Worm (Caenorhabditis elegans): ENCODE data around the gene mrpl-45.

mrpl-45 gene

DNA sequence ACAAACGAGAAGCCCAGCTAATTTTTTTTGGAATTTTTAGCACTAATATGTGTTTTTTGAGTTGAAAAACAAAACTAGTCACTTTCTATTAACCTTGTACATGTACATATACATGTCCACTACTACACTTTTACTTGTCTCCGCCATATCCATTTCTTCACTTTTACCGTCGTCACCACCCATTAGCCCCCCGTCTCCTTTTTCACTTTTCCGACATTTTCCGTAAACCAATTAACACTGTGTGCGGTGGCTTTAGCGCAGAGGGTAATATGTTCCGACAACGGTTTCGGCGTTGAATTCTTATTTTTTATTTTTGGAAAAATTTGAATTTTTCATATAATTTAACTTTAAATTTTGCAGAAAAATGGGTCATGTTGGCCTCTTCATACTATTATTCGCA is 50.1 kb downstream of the mrpl-45 start, which contains the start of gene cdh-12:
cdh-12 (plus strand) TSS at position 365 of the 400 bp plus-strand sequence.
- TF ChIP-seq lin-54 (GFP tag; optimal IDR thresholded peaks at IDR 0.05) (no peak), attf-3 (GFP tag; conservative IDR thresholded peaks at IDR 0.05) (no peak), attf-6 (GFP tag; IDR thresholded peaks at IDR 0.05) (no peak), F22D6.2 (tag; optimal IDR thresholded peaks at IDR 0.05) (no peak), pha-4 (tag; optimal IDR thresholded peaks at IDR 0.05) (no peak), ccch-3 (GFP tag; optimal IDR thresholded peaks at IDR 0.05) (no peak), dox-1 (GFP tag; IDR thresholded peaks at IDR 0.05) (no peak)

DNA sequence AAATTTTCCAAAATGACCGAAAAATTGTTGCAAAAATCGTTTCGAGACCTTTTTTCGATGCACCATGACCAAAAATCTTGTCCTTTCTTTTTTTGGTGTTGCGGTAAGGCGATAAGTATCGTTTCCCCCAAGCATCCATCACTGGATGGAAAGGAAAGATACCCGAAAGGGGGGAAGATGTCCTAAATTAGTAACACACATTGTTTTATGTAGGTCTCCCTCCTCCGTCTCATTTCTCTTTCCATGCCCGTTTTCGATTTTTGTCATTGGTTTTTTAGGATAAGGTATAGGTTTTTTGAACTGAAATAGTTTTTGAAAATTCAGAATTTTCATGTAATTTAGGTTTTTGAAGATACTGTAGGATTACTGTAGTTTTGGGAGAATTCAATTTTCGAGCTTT is 52.3 kb downstream of the mrpl-45 start:
- TF ChIP-seq F55B11.4 (tag; optimal IDR thresholded peaks at IDR 0.05; ENCODE audit: borderline replicate concordance, insufficient read depth) (no peak), F22D6.2 (tag; optimal IDR thresholded peaks at IDR 0.05) (no peak), Y53G8AR.9 (GFP tag; conservative IDR thresholded peaks at IDR 0.05) (no peak), him-1 (tag; optimal IDR thresholded peaks at IDR 0.05) (no peak)

DNA sequence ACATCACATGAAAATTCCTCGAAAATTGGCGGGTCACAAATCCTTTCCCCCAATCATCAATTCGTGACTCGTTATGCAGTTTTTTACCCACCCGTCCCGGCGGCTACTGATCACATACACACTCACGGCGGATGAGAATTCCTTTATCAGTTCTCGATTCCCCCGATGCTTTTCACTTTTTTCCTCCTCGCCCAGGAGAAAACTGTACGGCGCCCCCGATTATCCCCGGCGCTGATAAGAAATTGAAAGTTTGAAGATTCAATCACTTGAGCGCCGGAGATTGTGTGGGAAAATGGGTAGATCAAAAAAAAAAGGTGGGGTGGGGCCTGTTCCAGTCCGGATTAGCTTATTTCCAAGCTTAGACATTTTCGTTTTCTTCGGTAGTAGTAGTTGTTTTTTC is 53.9 kb downstream of the mrpl-45 start:
- TF ChIP-seq Y56A3A.18 (GFP tag; IDR thresholded peaks at IDR 0.05), result no peak
- no peak for TF ChIP-seq mxl-1 (tag; optimal IDR thresholded peaks at IDR 0.05)
- no peak for TF ChIP-seq gei-17 (GFP tag; optimal IDR thresholded peaks at IDR 0.05)
- no peak for TF ChIP-seq sdz-38 (tag; optimal IDR thresholded peaks at IDR 0.05)
- TF ChIP-seq Y53F4B.3 (GFP tag; IDR thresholded peaks at IDR 0.05), result no peak
- TF ChIP-seq unc-130 (GFP tag; optimal IDR thresholded peaks at IDR 0.05), result no peak
- TF ChIP-seq bed-2 (GFP tag; IDR thresholded peaks at IDR 0.05), result no peak
- TF ChIP-seq rcor-1 (GFP tag; IDR thresholded peaks at IDR 0.05), result no peak
- TF ChIP-seq tbp1 (GFP tag; optimal IDR thresholded peaks at IDR 0.05), result no peak
- no peak for TF ChIP-seq mcd-1 (GFP tag; IDR thresholded peaks at IDR 0.05)
- no peak for TF ChIP-seq nhr-120 (GFP tag; IDR thresholded peaks at IDR 0.05)
- no peak for TF ChIP-seq C17E4.6 (GFP tag; IDR thresholded peaks at IDR 0.05)
- no peak for TF ChIP-seq ceh-100 (GFP tag; IDR thresholded peaks at IDR 0.05)
- no peak for TF ChIP-seq T07F8.4 (tag; optimal IDR thresholded peaks at IDR 0.05)
- TF ChIP-seq ztf-22 (GFP tag; optimal IDR thresholded peaks at IDR 0.05), result no peak
- TF ChIP-seq hlh-12 (tag; optimal IDR thresholded peaks at IDR 0.05), result no peak

Measured in whole organism, young adult.